Worm (Caenorhabditis elegans) whole organism, midembryonic: Measurements from ENCODE around the gene pei-1.

Source experiments
- T22C8.4 ChIP-seq: fragments of 200-800 bp; sonication (Bioruptor generic); IDR thresholded peaks from 2 replicates; pipeline ENCODE4 v1.3.6; 2022; ENCODE audit warnings: missing genetic modification characterization, missing compliant biosample characterization
- cog-1 ChIP-seq: sonication (generic microtip); optimal IDR thresholded peaks from 2 replicates; lab custom pipeline; 2016; ENCODE audit warnings: missing genetic modification characterization, missing compliant biosample characterization
- flt-1 ChIP-seq: fragments of 200-800 bp; sonication (Bioruptor generic); IDR thresholded peaks from 2 replicates; pipeline ENCODE4 v1.3.6; 2022; ENCODE audit warnings: missing genetic modification characterization, missing compliant biosample characterization
- klf-2 ChIP-seq: fragments of 200-800 bp; sonication (Bioruptor generic); conservative IDR thresholded peaks from 2 replicates; pipeline ENCODE4 v1.3.6; 2022; ENCODE audit warnings: missing genetic modification reagents, missing genetic modification characterization, missing compliant biosample characterization
- med-1 ChIP-seq: sonication (generic microtip); optimal IDR thresholded peaks from 2 replicates; lab custom pipeline; 2017; ENCODE audit warnings: missing genetic modification characterization, mild to moderate bottlenecking, missing compliant biosample characterization, antibody characterized with exemption, missing genetic modification reagents; ENCODE audit not compliant: insufficient read depth
- ref-1 ChIP-seq: fragments of 200-800 bp; sonication (Bioruptor generic); conservative IDR thresholded peaks from 2 replicates; pipeline ENCODE4 v1.3.6; 2022; ENCODE audit warnings: missing genetic modification reagents, missing genetic modification characterization, missing compliant biosample characterization
- tab-1 ChIP-seq: fragments of 200-800 bp; sonication (Bioruptor generic); IDR thresholded peaks from 2 replicates; pipeline ENCODE4 v1.3.6; 2022; ENCODE audit warnings: missing genetic modification characterization, missing compliant biosample characterization
- ztf-23 ChIP-seq: fragments of 200-800 bp; sonication (Bioruptor generic); IDR thresholded peaks from 2 replicates; pipeline ENCODE4 v1.3.6; 2022; ENCODE audit warnings: missing genetic modification reagents, missing genetic modification characterization, missing compliant biosample characterization
- ztf-29 ChIP-seq: fragments of 200-800 bp; sonication (Bioruptor generic); IDR thresholded peaks from 2 replicates; pipeline ENCODE4 v1.3.6; 2022; ENCODE audit warnings: missing genetic modification reagents, missing genetic modification characterization, missing compliant biosample characterization

pei-1 gene

ce11 chrIV:9624977-9625376 lies 32.7 kb upstream of the pei-1 start, which contains the start of gene W09C2.10:
TSS of gene W09C2.10 (minus strand) at chrIV:9625077.
- no peak for TF ChIP-seq ref-1 (GFP tag; lab: Robert Waterston, UW)
- TF ChIP-seq tab-1 (GFP tag; lab: Robert Waterston, UW), result no peak
- no peak for TF ChIP-seq ztf-29 (GFP tag; lab: Robert Waterston, UW)
- no peak for TF ChIP-seq flt-1 (GFP tag; lab: Robert Waterston, UW)
- TF ChIP-seq T22C8.4 (GFP tag; lab: Robert Waterston, UW), result no peak
- TF ChIP-seq ztf-23 (GFP tag; lab: Robert Waterston, UW), result no peak
- TF ChIP-seq klf-2, result no peak
- no peak for TF ChIP-seq med-1

- TF ChIP-seq med-1 (no peak), ref-1 (GFP tag; lab: Robert Waterston, UW) (no peak), ztf-23 (GFP tag; lab: Robert Waterston, UW) (no peak), T22C8.4 (GFP tag; lab: Robert Waterston, UW) (no peak), flt-1 (GFP tag; lab: Robert Waterston, UW) (no peak), klf-2 (no peak), tab-1 (GFP tag; lab: Robert Waterston, UW) (no peak), cog-1 (tag; lab: Kevin White, UChicago) (no peak), ztf-29 (GFP tag; lab: Robert Waterston, UW) (no peak)
Measured at ce11 chrIV:9624275-9624674, 32.0 kb upstream of the pei-1 start, which contains the start of gene W09C2.8. TSS of gene W09C2.8 (minus strand) at chrIV:9624375.

DNA sequence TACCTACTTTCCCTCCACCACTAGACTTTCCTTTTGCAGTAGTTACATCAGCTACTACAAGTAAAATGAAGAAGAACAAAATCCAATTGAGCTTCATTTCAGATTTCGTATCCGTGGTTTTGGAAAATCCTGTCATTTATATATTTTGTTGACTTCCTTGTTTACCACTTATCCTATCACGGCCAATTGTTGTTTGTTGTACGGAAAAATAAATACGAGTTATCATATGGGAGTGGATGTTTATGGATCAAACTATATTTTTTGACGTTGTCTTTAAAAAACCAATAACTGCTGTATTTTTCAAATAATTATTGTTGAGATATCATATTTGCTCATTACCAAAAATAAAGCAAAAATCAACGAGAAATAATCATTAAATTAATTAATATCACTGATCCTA lies 31.0 kb upstream of the pei-1 start, which contains the start of gene W09C2.9:
Gene W09C2.9, minus strand, starts transcription at position 101 of the 400 bp plus-strand sequence.
- no peak for TF ChIP-seq flt-1 (GFP tag; lab: Robert Waterston, UW)
- no peak for TF ChIP-seq ztf-23 (GFP tag; lab: Robert Waterston, UW)
- TF ChIP-seq T22C8.4 (GFP tag; lab: Robert Waterston, UW), result no peak
- no peak for TF ChIP-seq ztf-29 (GFP tag; lab: Robert Waterston, UW)
- TF ChIP-seq klf-2, result no peak
- TF ChIP-seq ref-1 (GFP tag; lab: Robert Waterston, UW), result no peak
- no peak for TF ChIP-seq med-1
- no peak for TF ChIP-seq cog-1 (tag; lab: Kevin White, UChicago)
- no peak for TF ChIP-seq tab-1 (GFP tag; lab: Robert Waterston, UW)

ce11 chrIV:9622272-9622671 lies 30.0 kb upstream of the pei-1 start, which contains the start of gene W09C2.7:
TSS of gene W09C2.7 (minus strand) at chrIV:9622372.
- no peak for TF ChIP-seq ref-1 (GFP tag; lab: Robert Waterston, UW)
- TF ChIP-seq med-1, result no peak
- TF ChIP-seq tab-1 (GFP tag; lab: Robert Waterston, UW), result no peak
- TF ChIP-seq flt-1 (GFP tag; lab: Robert Waterston, UW), result no peak
- no peak for TF ChIP-seq ztf-23 (GFP tag; lab: Robert Waterston, UW)
- TF ChIP-seq klf-2, result no peak
- TF ChIP-seq cog-1 (tag; lab: Kevin White, UChicago), result no peak
- TF ChIP-seq ztf-29 (GFP tag; lab: Robert Waterston, UW), result no peak
- TF ChIP-seq T22C8.4 (GFP tag; lab: Robert Waterston, UW), result no peak

DNA sequence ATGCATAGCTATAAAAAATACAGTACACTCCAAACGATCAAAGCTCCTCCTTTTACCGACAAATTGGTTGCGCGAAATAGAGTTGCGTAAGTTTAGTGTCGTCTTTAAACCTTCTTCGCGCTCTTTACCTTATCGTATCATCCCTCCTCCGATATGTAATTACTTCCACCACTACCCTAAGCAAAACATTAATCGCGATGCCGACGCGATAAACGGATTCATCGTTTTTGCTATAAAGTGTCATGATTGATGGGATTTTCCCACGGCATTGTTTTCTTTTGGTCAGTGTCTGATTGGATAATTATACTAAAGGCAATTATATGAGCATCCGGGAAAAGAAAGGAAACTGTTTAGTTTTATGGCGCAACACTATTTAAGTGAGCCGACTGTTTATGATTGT lies 26.5 kb upstream of the pei-1 start:
- no peak for TF ChIP-seq T22C8.4 (GFP tag; lab: Robert Waterston, UW)
- TF ChIP-seq cog-1 (tag; lab: Kevin White, UChicago), result no peak
- no peak for TF ChIP-seq med-1
- no peak for TF ChIP-seq klf-2
- TF ChIP-seq flt-1 (GFP tag; lab: Robert Waterston, UW), result no peak
- TF ChIP-seq ztf-29 (GFP tag; lab: Robert Waterston, UW), result no peak
- TF ChIP-seq ref-1 (GFP tag; lab: Robert Waterston, UW), result no peak

- no peak for TF ChIP-seq ztf-23 (GFP tag; lab: Robert Waterston, UW)
- TF ChIP-seq ref-1 (GFP tag; lab: Robert Waterston, UW), result no peak
Measured at ce11 chrIV:9618015-9618414, 25.7 kb upstream of the pei-1 start.

ce11 chrIV:9617358-9617757 lies 25.0 kb upstream of the pei-1 start:
- TF ChIP-seq T22C8.4 (GFP tag; lab: Robert Waterston, UW), result no peak
- no peak for TF ChIP-seq ztf-29 (GFP tag; lab: Robert Waterston, UW)
- no peak for TF ChIP-seq med-1
- 0 out of 2 replicates have a peak, but pooled peaks have one; percentile 25 for TF ChIP-seq flt-1 (GFP tag; lab: Robert Waterston, UW)
- no peak for TF ChIP-seq ztf-23 (GFP tag; lab: Robert Waterston, UW)
- no peak for TF ChIP-seq cog-1 (tag; lab: Kevin White, UChicago)
- no peak for TF ChIP-seq tab-1 (GFP tag; lab: Robert Waterston, UW)
- TF ChIP-seq ref-1 (GFP tag; lab: Robert Waterston, UW), result no peak

DNA sequence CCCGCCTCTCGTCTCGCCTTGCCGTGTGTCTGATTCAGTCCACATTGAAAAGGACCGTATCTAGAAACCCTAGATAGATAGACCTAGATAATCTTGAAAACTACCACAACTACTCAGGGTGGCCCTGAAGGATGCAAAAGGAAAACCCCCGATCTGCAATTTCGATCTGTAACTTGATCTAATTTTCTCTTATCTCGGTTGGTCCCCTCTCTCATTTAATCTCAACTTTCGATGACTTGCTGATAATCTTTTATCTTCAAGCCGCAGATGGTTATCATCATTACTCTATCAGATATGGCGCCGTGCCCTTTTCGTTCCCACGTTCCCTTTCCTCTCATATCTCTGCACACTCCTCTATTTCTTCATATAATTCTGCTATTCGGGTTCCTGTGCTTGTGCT lies 23.2 kb upstream of the pei-1 start:
- TF ChIP-seq ztf-23 (GFP tag; lab: Robert Waterston, UW), result no peak
- no peak for TF ChIP-seq cog-1 (tag; lab: Kevin White, UChicago)
- TF ChIP-seq klf-2, result no peak
- no peak for TF ChIP-seq tab-1 (GFP tag; lab: Robert Waterston, UW)
- TF ChIP-seq T22C8.4 (GFP tag; lab: Robert Waterston, UW), result no peak
- no peak for TF ChIP-seq ztf-29 (GFP tag; lab: Robert Waterston, UW)
- TF ChIP-seq ref-1 (GFP tag; lab: Robert Waterston, UW), result no peak
- TF ChIP-seq med-1, result no peak
- TF ChIP-seq flt-1 (GFP tag; lab: Robert Waterston, UW), result no peak

DNA sequence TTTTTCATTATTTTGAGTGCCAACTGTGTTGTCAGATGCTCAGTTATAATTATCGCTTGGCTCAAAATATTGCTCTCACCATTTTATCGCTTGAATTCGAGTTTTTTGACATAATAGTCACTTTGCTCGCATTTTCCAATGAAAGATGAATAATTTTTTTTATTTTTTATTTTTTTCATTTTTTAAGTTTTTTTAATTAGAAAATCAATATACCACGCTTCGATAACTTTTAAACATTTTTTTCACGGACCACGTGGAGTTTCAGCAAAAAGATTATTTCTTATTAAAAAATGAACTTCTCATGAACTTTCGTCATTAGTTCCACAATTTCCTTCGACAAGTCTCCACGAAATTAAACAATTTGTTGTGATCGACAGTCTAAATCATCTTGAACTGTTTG lies 22.4 kb upstream of the pei-1 start, which contains the start of gene elt-1:
Gene elt-1, plus strand, starts transcription at position 301 of the 400 bp plus-strand sequence.
- TF ChIP-seq cog-1 (tag; lab: Kevin White, UChicago), result no peak

- no peak for TF ChIP-seq ztf-23 (GFP tag; lab: Robert Waterston, UW)
- TF ChIP-seq tab-1 (GFP tag; lab: Robert Waterston, UW), result no peak
- no peak for TF ChIP-seq T22C8.4 (GFP tag; lab: Robert Waterston, UW)
- TF ChIP-seq ref-1 (GFP tag; lab: Robert Waterston, UW), result no peak
- TF ChIP-seq flt-1 (GFP tag; lab: Robert Waterston, UW), result no peak
- TF ChIP-seq klf-2, result no peak
- no peak for TF ChIP-seq ztf-29 (GFP tag; lab: Robert Waterston, UW)
- no peak for TF ChIP-seq med-1
- no peak for TF ChIP-seq cog-1 (tag; lab: Kevin White, UChicago)
Measured at ce11 chrIV:9614060-9614459, 21.7 kb upstream of the pei-1 start.
